Worm (Caenorhabditis elegans): ENCODE data around the gene ckb-4.

The ckb-4 gene

ce11 chrV:2110368-2110767 lies 1.1 kb upstream of the ckb-4 start, which contains the start of gene F22F7.3:
Gene F22F7.3 (plus strand): TSS chrV:2110668.
- TF ChIP-seq egrh-3 (GFP tag; IDR thresholded peaks at IDR 0.05): no peak
- no peak for TF ChIP-seq pha-4 (tag; optimal IDR thresholded peaks at IDR 0.05)
- no peak for TF ChIP-seq T07F8.4 (tag; optimal IDR thresholded peaks at IDR 0.05)

- TF ChIP-seq unc-130 (GFP tag; optimal IDR thresholded peaks at IDR 0.05) (no peak), T07F8.4 (tag; optimal IDR thresholded peaks at IDR 0.05) (no peak), F39B2.1 (GFP tag; IDR thresholded peaks at IDR 0.05) (no peak), C17E4.6 (GFP tag; IDR thresholded peaks at IDR 0.05) (no peak), B0019.2 (GFP tag; conservative IDR thresholded peaks at IDR 0.05) (no peak), ets-4 (GFP tag; optimal IDR thresholded peaks at IDR 0.05) (no peak), F57C9.4 (tag; optimal IDR thresholded peaks at IDR 0.05) (no peak), Y67H2A.10 (GFP tag; conservative IDR thresholded peaks at IDR 0.05) (no peak), gei-17 (GFP tag; optimal IDR thresholded peaks at IDR 0.05) (no peak), hlh-12 (tag; optimal IDR thresholded peaks at IDR 0.05) (no peak), dpff-1 (tag; optimal IDR thresholded peaks at IDR 0.05) (no peak), ZK185.1 (tag; optimal IDR thresholded peaks at IDR 0.05; ENCODE audit: poor library complexity, severe bottlenecking) (no peak), egl-44 (GFP tag; IDR thresholded peaks at IDR 0.05) (no peak), tbp1 (GFP tag; optimal IDR thresholded peaks at IDR 0.05) (no peak), D2030.7 (GFP tag; IDR thresholded peaks at IDR 0.05) (no peak), nhr-179 (tag; optimal IDR thresholded peaks at IDR 0.05) (no peak), F22D6.2 (tag; optimal IDR thresholded peaks at IDR 0.05) (no peak), lag-1 (GFP tag; IDR thresholded peaks at IDR 0.05) (no peak), rcor-1 (GFP tag; IDR thresholded peaks at IDR 0.05) (no peak), mcd-1 (GFP tag; IDR thresholded peaks at IDR 0.05) (no peak)
Observed at ce11 chrV:2105976-2106375, 3.3 kb downstream of the ckb-4 start, which contains the start of gene F22F7.4. Gene F22F7.4 (minus strand): TSS chrV:2106076.

- TF ChIP-seq ceh-100 (GFP tag; IDR thresholded peaks at IDR 0.05): no peak
- TF ChIP-seq Y56A3A.18 (GFP tag; IDR thresholded peaks at IDR 0.05): no peak
- TF ChIP-seq nfya-1 (tag; optimal IDR thresholded peaks at IDR 0.05; ENCODE audit: borderline replicate concordance, insufficient read depth): no peak
- TF ChIP-seq aptf-3 (GFP tag; IDR thresholded peaks at IDR 0.05): no peak
- no peak for TF ChIP-seq B0261.1 (tag; optimal IDR thresholded peaks at IDR 0.05)
- TF ChIP-seq B0336.3 (GFP tag; IDR thresholded peaks at IDR 0.05): no peak
- no peak for TF ChIP-seq ceh-79 (tag; optimal IDR thresholded peaks at IDR 0.05)
- TF ChIP-seq dpl-1 (GFP tag; optimal IDR thresholded peaks at IDR 0.05): no peak
- TF ChIP-seq athp-1 (tag; optimal IDR thresholded peaks at IDR 0.05): no peak
- TF ChIP-seq mxl-1 (tag; optimal IDR thresholded peaks at IDR 0.05): no peak
- TF ChIP-seq sptf-2 (GFP tag; optimal IDR thresholded peaks at IDR 0.05): no peak
- no peak for TF ChIP-seq ztf-6 (GFP tag; IDR thresholded peaks at IDR 0.05)
- no peak for TF ChIP-seq Y79H2A.3 (GFP tag; conservative IDR thresholded peaks at IDR 0.05)
- no peak for TF ChIP-seq madf-8 (GFP tag; conservative IDR thresholded peaks at IDR 0.05)
- no peak for TF ChIP-seq nfya-2 (GFP tag; IDR thresholded peaks at IDR 0.05)
- no peak for TF ChIP-seq ztf-28 (GFP tag; IDR thresholded peaks at IDR 0.05)
- TF ChIP-seq ztf-22 (GFP tag; optimal IDR thresholded peaks at IDR 0.05): no peak
- no peak for TF ChIP-seq somi-1 (GFP tag; optimal IDR thresholded peaks at IDR 0.05)
- no peak for TF ChIP-seq ccch-3 (GFP tag; optimal IDR thresholded peaks at IDR 0.05)
Observed at ce11 chrV:2103118-2103517, 6.1 kb downstream of the ckb-4 start, which contains the start of gene F36F12.1. Gene F36F12.1 (minus strand): TSS chrV:2103218.

All from whole organism, young adult.